Fruit fly (Drosophila melanogaster): Measurements from ENCODE around the gene CG42556.

Gene CG42556

DNA sequence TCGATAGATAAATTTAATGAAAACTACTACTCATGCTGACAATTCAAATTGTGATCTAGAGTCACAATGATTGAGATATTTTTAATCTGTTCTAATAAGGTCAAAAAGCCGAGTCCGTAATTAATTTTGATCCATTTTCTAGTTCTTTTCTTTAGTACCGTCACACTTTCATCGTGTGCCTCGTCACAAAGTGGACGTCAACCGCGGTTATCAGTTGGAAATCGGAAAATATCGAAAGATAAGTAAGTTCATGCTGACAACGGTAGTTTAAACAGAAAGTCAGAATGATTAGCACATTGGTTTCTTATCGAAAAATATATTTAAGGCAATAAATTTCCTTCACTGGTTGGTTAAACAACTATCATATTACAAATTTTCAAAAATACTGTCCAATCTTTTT, 39.3 kb upstream of the CG42556 start:
- TF ChIP-seq toe (GFP tag; optimal IDR thresholded peaks at IDR 0.05) (no peak), cnc (optimal IDR thresholded peaks at IDR 0.05) (peak in 1 of 2 experiments; percentile 81)

DNA sequence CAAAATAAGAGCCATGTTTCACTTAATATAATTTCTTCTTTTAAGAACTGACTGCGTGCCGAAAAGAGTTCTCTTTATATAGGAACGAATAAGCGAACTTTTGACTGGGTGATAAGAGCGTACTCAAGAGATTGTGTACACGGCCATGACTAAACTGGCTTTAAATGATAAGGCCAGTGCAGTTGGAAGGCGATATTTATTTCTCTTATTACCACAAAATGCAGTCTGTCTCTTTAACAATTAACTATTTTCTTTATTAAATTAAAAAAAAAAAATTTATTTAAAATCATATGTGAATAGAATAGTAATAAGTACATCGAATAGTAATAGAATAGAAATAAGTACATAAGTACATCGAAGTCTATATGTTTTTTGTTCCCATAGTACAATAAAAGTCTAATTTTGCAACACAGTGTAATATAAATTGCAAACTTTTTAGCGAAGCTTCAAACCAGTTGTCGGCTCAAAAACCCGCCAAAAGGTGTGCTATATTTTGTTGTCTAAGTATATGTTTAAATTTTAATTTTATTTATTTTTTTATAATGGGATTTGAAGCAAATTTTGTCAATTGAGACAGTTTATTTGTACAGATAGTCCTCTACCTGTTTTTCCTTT, 37.3 kb upstream of the CG42556 start, which contains the start of gene CG31810:
CG31810 (minus strand) TSS at position 51 of the 615 bp plus-strand sequence.
- no peak for TF ChIP-seq kay (GFP tag; ENCODE audit: borderline replicate concordance)
- TF ChIP-seq CG33017 (tag; optimal IDR thresholded peaks at IDR 0.05) = peak; percentile 15
- no peak for TF ChIP-seq CG7045 (GFP tag; optimal IDR thresholded peaks at IDR 0.05)
- TF ChIP-seq Clk (GFP tag; optimal IDR thresholded peaks at IDR 0.05) = no peak
- no peak for TF ChIP-seq ovo (GFP tag; optimal IDR thresholded peaks at IDR 0.05)
- TF ChIP-seq cnc (optimal IDR thresholded peaks at IDR 0.05) = no peak
- TF ChIP-seq bab1 (GFP tag; optimal IDR thresholded peaks at IDR 0.05) = peak; percentile 1
- peak; percentile 14 for TF ChIP-seq CG14711 (tag; optimal IDR thresholded peaks at IDR 0.05)
- TF ChIP-seq Hr96 (GFP tag; optimal IDR thresholded peaks at IDR 0.05) = no peak

DNA sequence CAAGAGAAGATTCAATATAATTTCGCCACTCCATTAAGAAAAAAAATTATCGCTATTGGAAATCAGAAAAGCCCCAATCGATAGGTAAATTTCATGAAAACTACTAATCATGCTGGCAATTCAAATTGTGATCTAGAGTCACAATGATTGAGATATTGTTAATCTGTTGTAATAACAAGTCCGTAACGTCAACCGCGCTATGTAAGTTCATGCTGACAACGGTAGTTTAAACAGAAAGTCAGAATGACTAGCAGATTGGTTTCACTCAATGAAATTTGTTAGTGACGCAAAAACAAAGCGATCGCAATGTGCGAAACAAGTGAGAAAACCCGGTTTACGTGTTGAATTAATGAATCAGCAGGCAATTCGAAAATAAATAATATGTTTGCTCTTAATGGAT, 32.6 kb upstream of the CG42556 start:
- TF ChIP-seq pad (GFP tag; optimal IDR thresholded peaks at IDR 0.05) = no peak
- no peak for TF ChIP-seq Mnt (GFP tag; optimal IDR thresholded peaks at IDR 0.05)
- TF ChIP-seq CG11617 (GFP tag; optimal IDR thresholded peaks at IDR 0.05) = no peak
- TF ChIP-seq CG5204 (GFP tag; optimal IDR thresholded peaks at IDR 0.05) = no peak
- no peak for TF ChIP-seq tj (GFP tag; optimal IDR thresholded peaks at IDR 0.05)
- TF ChIP-seq cic (GFP tag; optimal IDR thresholded peaks at IDR 0.05) = no peak
- no peak for TF ChIP-seq CG33017 (tag; optimal IDR thresholded peaks at IDR 0.05)
- TF ChIP-seq ovo (GFP tag; optimal IDR thresholded peaks at IDR 0.05) = no peak
- peak; percentile 16 for TF ChIP-seq kay (GFP tag; ENCODE audit: borderline replicate concordance)
- TF ChIP-seq toe (GFP tag; optimal IDR thresholded peaks at IDR 0.05) = no peak
- no peak for TF ChIP-seq CG12768 (GFP tag; optimal IDR thresholded peaks at IDR 0.05)
- peak in 1 of 2 experiments; percentile 94 for TF ChIP-seq cnc (optimal IDR thresholded peaks at IDR 0.05)

DNA sequence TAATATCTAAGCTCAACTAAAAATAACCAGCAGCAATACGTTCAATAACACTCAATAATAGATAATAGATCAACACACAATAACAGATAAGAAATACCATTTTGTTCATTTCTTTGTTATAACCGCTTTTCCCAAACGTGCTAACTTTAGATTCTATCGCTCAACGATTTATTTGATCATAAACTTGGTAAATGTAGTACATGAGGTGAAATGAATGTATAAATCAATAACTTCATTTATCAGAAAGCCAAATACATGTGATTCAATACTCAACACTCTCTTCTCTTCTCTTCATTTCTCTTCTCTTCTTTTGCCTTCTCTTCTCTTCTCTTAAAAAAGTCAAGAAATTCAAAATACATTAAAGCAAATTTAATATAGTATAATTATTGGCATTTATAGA, 32.0 kb upstream of the CG42556 start:
- no peak for TF ChIP-seq CG33017 (tag; optimal IDR thresholded peaks at IDR 0.05)
- TF ChIP-seq CG14711 (tag; optimal IDR thresholded peaks at IDR 0.05) = no peak
- TF ChIP-seq CG5204 (GFP tag; optimal IDR thresholded peaks at IDR 0.05) = no peak
- TF ChIP-seq Hr96 (GFP tag; optimal IDR thresholded peaks at IDR 0.05) = no peak
- no peak for TF ChIP-seq Crg-1 (GFP tag; optimal IDR thresholded peaks at IDR 0.05)
- no peak for TF ChIP-seq CG12768 (GFP tag; optimal IDR thresholded peaks at IDR 0.05)
- no peak for TF ChIP-seq cic (GFP tag; optimal IDR thresholded peaks at IDR 0.05)
- TF ChIP-seq Mnt (GFP tag; optimal IDR thresholded peaks at IDR 0.05) = no peak
- no peak for TF ChIP-seq bab1 (GFP tag; optimal IDR thresholded peaks at IDR 0.05)
- TF ChIP-seq kay (GFP tag; ENCODE audit: borderline replicate concordance) = no peak

DNA sequence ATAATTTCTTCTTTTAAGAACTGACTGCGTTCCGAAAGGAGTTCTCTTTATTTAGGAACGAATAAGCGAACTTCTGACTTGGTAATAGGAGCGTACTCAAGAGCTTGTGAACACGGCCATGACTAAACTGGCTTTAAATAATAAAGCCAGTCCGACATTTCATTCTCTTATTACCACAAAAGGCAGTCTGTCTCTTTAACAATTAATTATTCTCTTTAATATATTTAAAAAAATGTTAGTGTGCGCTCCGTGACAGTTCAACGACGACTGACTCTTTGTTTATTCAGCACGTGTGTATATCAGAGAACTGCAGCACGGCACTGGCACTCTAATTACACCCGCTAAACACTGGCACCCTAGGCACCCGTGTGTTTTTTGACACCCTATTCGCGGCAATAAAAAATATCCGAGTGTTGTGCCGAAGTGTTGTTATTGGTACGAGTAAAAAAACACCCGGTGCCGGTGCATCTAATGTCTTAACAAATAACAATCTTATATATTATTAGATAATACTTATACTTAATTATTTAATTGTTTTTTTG, 31.2 kb upstream of the CG42556 start, which contains the start of gene CG31809:
CG31809 (minus strand) TSS at position 249 of the 542 bp plus-strand sequence.
- TF ChIP-seq Crg-1 (GFP tag; optimal IDR thresholded peaks at IDR 0.05) (no peak), CG5204 (GFP tag; optimal IDR thresholded peaks at IDR 0.05) (no peak), CG12768 (GFP tag; optimal IDR thresholded peaks at IDR 0.05) (peak; percentile 9), CG1620 (GFP tag; optimal IDR thresholded peaks at IDR 0.05) (no peak), Hr96 (GFP tag; optimal IDR thresholded peaks at IDR 0.05) (no peak), kay (GFP tag; ENCODE audit: borderline replicate concordance) (peak; percentile 74), Mnt (GFP tag; optimal IDR thresholded peaks at IDR 0.05) (no peak), CG7045 (GFP tag; optimal IDR thresholded peaks at IDR 0.05) (no peak)

DNA sequence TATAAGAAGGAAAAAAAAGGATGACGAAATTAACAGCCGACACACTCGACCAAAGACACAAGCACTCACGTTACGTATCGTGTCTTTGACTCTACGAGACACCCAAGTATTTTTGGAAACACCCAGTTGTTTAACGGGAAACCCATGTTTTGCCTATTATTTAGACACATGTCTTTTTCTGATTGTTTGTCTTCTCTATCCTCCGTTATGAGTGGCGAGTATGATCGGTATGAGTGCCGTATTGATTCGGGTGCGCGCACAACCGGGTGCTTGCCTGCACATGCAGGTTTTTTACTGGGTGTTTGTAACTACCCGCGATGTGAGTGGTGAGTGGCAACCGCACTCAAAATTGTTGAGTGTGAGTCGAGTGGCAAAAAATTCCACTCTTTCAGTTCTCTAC, 30.6 kb upstream of the CG42556 start:
- TF ChIP-seq CG7045 (GFP tag; optimal IDR thresholded peaks at IDR 0.05) (no peak), pad (GFP tag; optimal IDR thresholded peaks at IDR 0.05) (no peak), CG14711 (tag; optimal IDR thresholded peaks at IDR 0.05) (no peak), Clk (GFP tag; optimal IDR thresholded peaks at IDR 0.05) (no peak), cnc (optimal IDR thresholded peaks at IDR 0.05) (no peak), toe (GFP tag; optimal IDR thresholded peaks at IDR 0.05) (no peak), Hr96 (GFP tag; optimal IDR thresholded peaks at IDR 0.05) (no peak), Crg-1 (GFP tag; optimal IDR thresholded peaks at IDR 0.05) (no peak), CG5204 (GFP tag; optimal IDR thresholded peaks at IDR 0.05) (no peak), kay (GFP tag; ENCODE audit: borderline replicate concordance) (no peak)

DNA sequence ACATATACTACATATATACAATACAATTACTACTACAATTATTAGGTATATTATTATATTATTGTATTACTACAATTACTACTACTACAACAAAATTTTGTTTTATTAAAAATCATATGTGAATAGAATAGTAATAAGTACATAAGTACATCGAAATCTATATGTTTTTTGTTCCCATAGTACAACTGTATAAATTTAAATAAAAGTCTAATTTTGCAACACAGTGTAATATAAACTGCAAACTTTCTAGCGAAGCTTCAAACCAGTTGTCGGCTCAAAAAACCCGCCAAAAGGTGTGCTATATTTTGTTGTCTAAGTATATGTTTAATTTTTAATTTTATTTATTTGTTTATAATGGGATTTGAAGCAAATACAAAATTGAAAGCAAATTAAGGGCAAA, 30.1 kb upstream of the CG42556 start:
- TF ChIP-seq cnc (optimal IDR thresholded peaks at IDR 0.05) (no peak), CG11617 (GFP tag; optimal IDR thresholded peaks at IDR 0.05) (no peak), CG7101 (tag; optimal IDR thresholded peaks at IDR 0.05) (no peak), kay (GFP tag; ENCODE audit: borderline replicate concordance) (no peak), tj (GFP tag; optimal IDR thresholded peaks at IDR 0.05) (no peak), cic (GFP tag; optimal IDR thresholded peaks at IDR 0.05) (no peak), CG33017 (tag; optimal IDR thresholded peaks at IDR 0.05) (no peak), CG7045 (GFP tag; optimal IDR thresholded peaks at IDR 0.05) (no peak), CG1620 (GFP tag; optimal IDR thresholded peaks at IDR 0.05) (no peak), pad (GFP tag; optimal IDR thresholded peaks at IDR 0.05) (no peak), CG14711 (tag; optimal IDR thresholded peaks at IDR 0.05) (no peak), Mnt (GFP tag; optimal IDR thresholded peaks at IDR 0.05) (no peak), bab1 (GFP tag; optimal IDR thresholded peaks at IDR 0.05) (no peak), Clk (GFP tag; optimal IDR thresholded peaks at IDR 0.05) (no peak), ovo (GFP tag; optimal IDR thresholded peaks at IDR 0.05) (no peak), toe (GFP tag; optimal IDR thresholded peaks at IDR 0.05) (no peak)

Data from whole organism, adult.